Fruit fly (Drosophila melanogaster) Kc167 (cell line): Measurements from ENCODE around the gene CG44954.

Source experiments
- Myc ChIP-seq: fragments of >200 bp; optimal IDR thresholded peaks from 2 replicates; lab custom pipeline; 2017; ENCODE audit warnings: missing external identifiers
- Sin3A ChIP-seq: fragments of >200 bp; optimal IDR thresholded peaks from 2 replicates; lab custom pipeline; 2018; ENCODE audit warnings: missing external identifiers
- h ChIP-seq: fragments of >200 bp; optimal IDR thresholded peaks from 3 replicates; lab custom pipeline; 2018; ENCODE audit warnings: missing external identifiers
- psq ChIP-seq: fragments of >200 bp; optimal IDR thresholded peaks from 2 replicates; lab custom pipeline; 2017; ENCODE audit warnings: missing external identifiers
- ttk ChIP-seq: sonication (Bioruptor generic); optimal IDR thresholded peaks from 2 replicates; lab custom pipeline; 2017; ENCODE audit warnings: missing external identifiers

dm6 chr3R:30643240-30643639 lies 21.5 kb upstream of the CG44954 start:
- TF ChIP-seq Sin3A (lab: Kevin White, UChicago), result no peak
- no peak for TF ChIP-seq psq (lab: Kevin White, UChicago)
- TF ChIP-seq Myc (lab: Kevin White, UChicago), result no peak
- TF ChIP-seq h (lab: Kevin White, UChicago), result no peak
- TF ChIP-seq ttk, result no peak
